Fruit fly (Drosophila melanogaster) whole organism, embryonic: ENCODE measurements around the gene CG12522.

Source experiments
- Asciz ChIP-seq: fragments of 200-800 bp; sonication (Bioruptor generic); optimal IDR thresholded peaks from 2 replicates; lab custom pipeline; 2017; ENCODE audit warnings: missing biosample characterization, mild to moderate bottlenecking, missing genetic modification characterization, missing genetic modification reagents
- BEAF-32 ChIP-seq: fragments of 200-800 bp; sonication (Bioruptor generic); optimal IDR thresholded peaks from 3 replicates; lab custom pipeline; 2017; ENCODE audit warnings: missing biosample characterization, missing genetic modification characterization, mild to moderate bottlenecking, moderate library complexity, missing genetic modification reagents
- Bgb ChIP-seq: fragments of 200-800 bp; sonication (Bioruptor generic); IDR thresholded peaks from 2 replicates; pipeline ENCODE4 v1.3.6; 2022; ENCODE audit warnings: missing biosample characterization, missing genetic modification characterization; ENCODE audit not compliant: partially characterized antibody
- CG11085 ChIP-seq: fragments of 200-800 bp; sonication (Bioruptor generic); IDR thresholded peaks from 2 replicates; pipeline ENCODE4 v1.3.6; 2022; ENCODE audit warnings: missing biosample characterization, missing genetic modification characterization
- CG11504 ChIP-seq: fragments of 200-800 bp; sonication (Bioruptor generic); optimal IDR thresholded peaks from 3 replicates; lab custom pipeline; 2019; ENCODE audit warnings: missing biosample characterization, mild to moderate bottlenecking, missing genetic modification characterization, moderate library complexity
- CG13424 ChIP-seq: fragments of 200-800 bp; sonication (Bioruptor generic); optimal IDR thresholded peaks from 2 replicates; lab custom pipeline; 2019; ENCODE audit warnings: missing biosample characterization, mild to moderate bottlenecking, missing genetic modification characterization, moderate library complexity
- CG15073 ChIP-seq: fragments of 200-800 bp; sonication (Bioruptor generic); optimal IDR thresholded peaks from 2 replicates; lab custom pipeline; 2016; ENCODE audit warnings: missing biosample characterization, missing genetic modification characterization
- CG17912 ChIP-seq: fragments of 200-800 bp; sonication (Bioruptor generic); optimal IDR thresholded peaks from 2 replicates; lab custom pipeline; 2018; ENCODE audit warnings: missing biosample characterization, mild to moderate bottlenecking, missing genetic modification characterization
- CG18011 ChIP-seq: fragments of 200-800 bp; sonication (Bioruptor generic); optimal IDR thresholded peaks from 2 replicates; lab custom pipeline; 2017; ENCODE audit warnings: missing biosample characterization, missing genetic modification characterization, mild to moderate bottlenecking, moderate library complexity, missing genotype
- CG18764 ChIP-seq: fragments of 200-800 bp; sonication (Bioruptor generic); optimal IDR thresholded peaks from 3 replicates; lab custom pipeline; 2016; ENCODE audit warnings: missing biosample characterization, missing genetic modification characterization
- CG2199 ChIP-seq: fragments of 200-800 bp; sonication (Bioruptor generic); IDR thresholded peaks from 3 replicates; pipeline ENCODE4 v1.3.6; 2022; ENCODE audit warnings: missing biosample characterization, missing genetic modification characterization
- CG31388 ChIP-seq: fragments of 200-800 bp; sonication (Bioruptor generic); optimal IDR thresholded peaks from 2 replicates; lab custom pipeline; 2016; ENCODE audit warnings: missing biosample characterization, missing genetic modification characterization
- CG3163 ChIP-seq: fragments of 200-800 bp; sonication (Bioruptor generic); optimal IDR thresholded peaks from 3 replicates; lab custom pipeline; 2016; ENCODE audit warnings: missing biosample characterization, missing genetic modification characterization
- CG32772 ChIP-seq: fragments of 200-800 bp; sonication (Bioruptor generic); IDR thresholded peaks from 2 replicates; pipeline ENCODE4 v1.3.6; 2022; ENCODE audit warnings: missing biosample characterization, missing genetic modification characterization
- CG3407 ChIP-seq: fragments of 200-800 bp; sonication (Bioruptor generic); optimal IDR thresholded peaks from 2 replicates; lab custom pipeline; 2018; ENCODE audit warnings: missing biosample characterization, mild to moderate bottlenecking, missing genetic modification characterization
- CG3847 ChIP-seq: fragments of 200-800 bp; sonication (Bioruptor generic); IDR thresholded peaks from 2 replicates; pipeline ENCODE4 v1.3.6; 2022; ENCODE audit warnings: missing biosample characterization, missing genetic modification characterization
- CG4360 ChIP-seq: fragments of 200-800 bp; sonication (Bioruptor generic); IDR thresholded peaks from 2 replicates; pipeline ENCODE4 v1.3.6; 2022; ENCODE audit warnings: missing biosample characterization, missing genetic modification characterization
- CG6654 ChIP-seq: fragments of 200-800 bp; sonication (Bioruptor generic); optimal IDR thresholded peaks from 2 replicates; lab custom pipeline; 2017; ENCODE audit warnings: missing biosample characterization, mild to moderate bottlenecking, missing genetic modification characterization
- CG6689 ChIP-seq: fragments of 200-800 bp; sonication (Bioruptor generic); IDR thresholded peaks from 2 replicates; pipeline ENCODE4 v1.3.6; 2022; ENCODE audit warnings: missing biosample characterization, missing genetic modification characterization
- CG7372 ChIP-seq: fragments of 200-800 bp; sonication (Bioruptor generic); IDR thresholded peaks from 2 replicates; pipeline ENCODE4 v1.3.6; 2022; ENCODE audit warnings: missing biosample characterization, missing genetic modification characterization
- CG7745 ChIP-seq: fragments of 200-800 bp; sonication (Bioruptor generic); optimal IDR thresholded peaks from 2 replicates; lab custom pipeline; 2018; ENCODE audit warnings: missing biosample characterization, mild to moderate bottlenecking, missing genetic modification characterization, moderate library complexity
- CG8944 ChIP-seq: fragments of 200-800 bp; sonication (Bioruptor generic); optimal IDR thresholded peaks from 3 replicates; lab custom pipeline; 2016; ENCODE audit warnings: missing biosample characterization, missing genetic modification characterization
- CG9932 ChIP-seq: fragments of 200-800 bp; sonication (Bioruptor generic); IDR thresholded peaks from 2 replicates; pipeline ENCODE4 v1.3.6; 2022; ENCODE audit warnings: missing biosample characterization, missing genetic modification characterization
- CkIIα-i1 ChIP-seq: fragments of 200-800 bp; sonication (Bioruptor generic); IDR thresholded peaks from 2 replicates; pipeline ENCODE4 v1.3.6; 2022; ENCODE audit warnings: missing biosample characterization, missing genetic modification characterization
- D ChIP-seq, 2 experiments: fragments of 200-800 bp in 1 of 2; fragments of >200 bp in 1 of 2; sonication (Bioruptor generic) in 1 of 2; optimal IDR thresholded peaks; 2 replicates in 1 of 2; 3 replicates in 1 of 2; lab custom pipeline; 2017; ENCODE audit warnings: mild to moderate bottlenecking in 1 of 2, missing biosample characterization in 1 of 2, missing genetic modification characterization in 1 of 2, missing genetic modification reagents in 1 of 2
- D19A ChIP-seq: fragments of 200-800 bp; optimal IDR thresholded peaks from 3 replicates; lab custom pipeline; 2019; ENCODE audit warnings: missing biosample characterization, mild to moderate bottlenecking, missing genetic modification characterization, moderate library complexity
- Dip2 ChIP-seq: fragments of 200-800 bp; sonication (Bioruptor generic); IDR thresholded peaks from 2 replicates; pipeline ENCODE4 v1.3.6; 2022; ENCODE audit warnings: missing biosample characterization, missing genetic modification characterization
- H2.0 ChIP-seq: fragments of 200-800 bp; sonication (Bioruptor generic); IDR thresholded peaks from 2 replicates; pipeline ENCODE4 v1.3.6; 2022; ENCODE audit warnings: missing biosample characterization, missing genetic modification characterization
- Hey ChIP-seq: fragments of 200-800 bp; sonication (Bioruptor generic); optimal IDR thresholded peaks from 3 replicates; lab custom pipeline; 2018; ENCODE audit warnings: missing biosample characterization, mild to moderate bottlenecking, missing genetic modification characterization
- Myb ChIP-seq: fragments of 200-800 bp; sonication (Bioruptor generic); optimal IDR thresholded peaks from 2 replicates; lab custom pipeline; 2016; ENCODE audit warnings: missing biosample characterization, missing genetic modification characterization
- NK7.1 ChIP-seq: fragments of 200-800 bp; sonication (Bioruptor generic); optimal IDR thresholded peaks from 3 replicates; lab custom pipeline; 2016; ENCODE audit warnings: missing biosample characterization, missing genetic modification characterization
- Neu2 ChIP-seq: fragments of 200-800 bp; sonication (Bioruptor generic); optimal IDR thresholded peaks from 3 replicates; lab custom pipeline; 2016; ENCODE audit warnings: missing biosample characterization, missing genetic modification characterization, borderline replicate concordance
- Optix ChIP-seq: fragments of 200-800 bp; sonication (Bioruptor generic); IDR thresholded peaks from 3 replicates; pipeline ENCODE4 v1.3.6; 2022; ENCODE audit warnings: missing biosample characterization, missing genetic modification characterization
- PHDP ChIP-seq: fragments of 200-800 bp; sonication (Bioruptor generic); optimal IDR thresholded peaks from 3 replicates; lab custom pipeline; 2018; ENCODE audit warnings: missing biosample characterization, mild to moderate bottlenecking, missing genetic modification characterization, moderate library complexity
- Side ChIP-seq: fragments of 200-800 bp; sonication (Bioruptor generic); optimal IDR thresholded peaks from 2 replicates; lab custom pipeline; 2016; ENCODE audit warnings: missing biosample characterization, missing genetic modification characterization
- ash1 ChIP-seq: fragments of 200-800 bp; sonication (Bioruptor generic); optimal IDR thresholded peaks from 2 replicates; lab custom pipeline; 2018; ENCODE audit warnings: missing biosample characterization, mild to moderate bottlenecking, missing genetic modification characterization
- az2 ChIP-seq: fragments of 200-800 bp; sonication (Bioruptor generic); optimal IDR thresholded peaks from 3 replicates; lab custom pipeline; 2016; ENCODE audit warnings: missing biosample characterization, missing genetic modification characterization
- ems ChIP-seq: fragments of 200-800 bp; sonication (Bioruptor generic); optimal IDR thresholded peaks from 3 replicates; lab custom pipeline; 2016; ENCODE audit warnings: missing biosample characterization, missing genetic modification characterization
- esg ChIP-seq: fragments of 200-800 bp; sonication (Bioruptor generic); conservative IDR thresholded peaks from 2 replicates; pipeline ENCODE4 v1.3.6; 2022; ENCODE audit warnings: missing biosample characterization, missing genetic modification characterization
- gcm ChIP-seq: fragments of 200-800 bp; sonication (Bioruptor generic); optimal IDR thresholded peaks from 2 replicates; lab custom pipeline; 2019; ENCODE audit warnings: missing biosample characterization, mild to moderate bottlenecking, missing genetic modification characterization, moderate library complexity
- lola ChIP-seq, 3 experiments: fragments of >200 bp in 2 of 3; fragments of 200-800 bp in 1 of 3; sonication (Bioruptor generic) in 1 of 3; optimal IDR thresholded peaks; 2 replicates each; lab custom pipeline; 2017 to 2019; ENCODE audit warnings: missing biosample characterization in 3 of 3, missing genetic modification characterization in 3 of 3, mild to moderate bottlenecking in 1 of 3, moderate library complexity in 1 of 3
- mld ChIP-seq: fragments of 200-800 bp; sonication (Bioruptor generic); IDR thresholded peaks from 3 replicates; pipeline ENCODE4 v1.3.6; 2022; ENCODE audit warnings: missing biosample characterization, missing genetic modification characterization; ENCODE audit not compliant: partially characterized antibody
- pros ChIP-seq: fragments of 200-800 bp; sonication (Bioruptor generic); optimal IDR thresholded peaks from 3 replicates; lab custom pipeline; 2019; ENCODE audit warnings: missing biosample characterization, mild to moderate bottlenecking, missing genetic modification characterization, moderate library complexity
- sima ChIP-seq: fragments of 200-800 bp; sonication (Bioruptor generic); optimal IDR thresholded peaks from 2 replicates; lab custom pipeline; 2016; ENCODE audit warnings: missing biosample characterization, missing genetic modification characterization
- sr ChIP-seq: fragments of 200-800 bp; sonication (Bioruptor generic); IDR thresholded peaks from 3 replicates; pipeline ENCODE4 v1.3.6; 2022; ENCODE audit warnings: missing biosample characterization, missing genetic modification characterization
- ssp ChIP-seq: fragments of 200-800 bp; sonication (Bioruptor generic); IDR thresholded peaks from 2 replicates; pipeline ENCODE4 v1.3.6; 2022; ENCODE audit warnings: missing biosample characterization, missing genetic modification characterization
- zen ChIP-seq: fragments of 200-800 bp; sonication (Bioruptor generic); optimal IDR thresholded peaks from 3 replicates; lab custom pipeline; 2018; ENCODE audit warnings: missing biosample characterization, mild to moderate bottlenecking, missing genetic modification characterization, moderate library complexity
- zf30C ChIP-seq: fragments of 200-800 bp; sonication (Bioruptor generic); optimal IDR thresholded peaks from 3 replicates; lab custom pipeline; 2018; ENCODE audit warnings: missing biosample characterization, mild to moderate bottlenecking, missing genetic modification characterization

CG12522 gene

dm6 chr3L:11118627-11119395, 10.8 kb downstream of the CG12522 start (continued):
- TF ChIP-seq CG11085 (GFP tag; lab: Robert Waterston, UW) (no peak; the same call in 1 of the 2 replicates), ems (GFP tag; lab: Kevin White, UChicago) (peak; percentile 15), CG3407 (peak; percentile 87), CG17912 (peak; percentile 92), zf30C (GFP tag; lab: Kevin White, UChicago) (peak; percentile 51), Myb (GFP tag; lab: Kevin White, UChicago) (peak; percentile 37), CG6689 (peak; percentile 61), CG15073 (no peak), CG2199 (GFP tag; lab: Robert Waterston, UW) (0 out of 3 replicates have a peak, but pooled peaks have one; percentile 71), CG18011 (GFP tag; lab: Kevin White, UChicago) (peak; percentile 23), NK7.1 (GFP tag; lab: Kevin White, UChicago) (peak; percentile 40), Hey (tag; lab: Kevin White, UChicago) (peak; percentile 84), PHDP (tag; lab: Kevin White, UChicago) (peak; percentile 55), CkIIα-i1 (GFP tag; lab: Robert Waterston, UW) (no peak), ssp (GFP tag; lab: Robert Waterston, UW) (no peak), gcm (GFP tag; lab: Kevin White, UChicago) (peak; percentile 66), Bgb (GFP tag; lab: Robert Waterston, UW) (no peak), Dip2 (GFP tag; lab: Robert Waterston, UW) (no peak), Asciz (GFP tag; lab: Kevin White, UChicago) (peak; percentile 84), sr (GFP tag; lab: Robert Waterston, UW) (no peak), CG3847 (GFP tag; lab: Robert Waterston, UW) (peak; percentile 54), CG4360 (peak; percentile 96), CG6654 (GFP tag; lab: Kevin White, UChicago) (no peak), CG11504 (tag; lab: Kevin White, UChicago) (peak; percentile 30), CG31388 (GFP tag; lab: Kevin White, UChicago) (peak; percentile 5), zen (peak; percentile 31), ash1 (GFP tag; lab: Kevin White, UChicago) (peak; percentile 79), Side (GFP tag; lab: Kevin White, UChicago) (peak; percentile 80), esg (no peak), Neu2 (no peak), CG13424 (tag; lab: Kevin White, UChicago) (peak; percentile 72), CG9932 (GFP tag; lab: Robert Waterston, UW) (peak; percentile 57), CG18764 (GFP tag; lab: Kevin White, UChicago) (peak; percentile 40), D (optimal IDR thresholded peaks at IDR 0.05; lab: Kevin White, UChicago) (no peak), D (GFP tag; optimal IDR thresholded peaks at IDR 0.05; lab: Kevin White, UChicago) (peak; percentile 61), az2 (GFP tag; lab: Kevin White, UChicago) (peak; percentile 18), sima (GFP tag; lab: Kevin White, UChicago) (no peak), BEAF-32 (GFP tag; lab: Kevin White, UChicago) (no peak), CG3163 (peak; percentile 72), mld (GFP tag; lab: Robert Waterston, UW) (no peak), CG7745 (peak; percentile 81), CG8944 (peak; percentile 37), CG32772 (GFP tag; lab: Robert Waterston, UW) (no peak), H2.0 (peak; percentile 57; the same call in 1 of the 2 replicates), CG7372 (GFP tag; lab: Robert Waterston, UW) (no peak), Optix (GFP tag; lab: Robert Waterston, UW) (peak; percentile 57; the same call in 1 of the 3 replicates), D19A (peak; percentile 53), lola (GFP tag; optimal IDR thresholded peaks at IDR 0.05; lab: Kevin White, UChicago) (peak in 1 of 3 experiments; percentile 18), pros (peak; percentile 68)
